Worm (Caenorhabditis elegans) whole organism, L1 larva: ENCODE measurements around the gene ZC8.6.

Experiments
- aly-2 ChIP-seq: fragments of 150-350 bp; optimal IDR thresholded peaks from 2 replicates; lab custom pipeline; 2014; ENCODE audit warnings: missing biosample characterization, missing genetic modification characterization
- fkh-10 ChIP-seq: sonication (generic microtip); optimal IDR thresholded peaks from 2 replicates; lab custom pipeline; 2017; ENCODE audit warnings: missing biosample characterization, missing genetic modification reagents, missing genetic modification characterization
- hpl-2 ChIP-seq: fragments of 150-350 bp; optimal IDR thresholded peaks from 2 replicates; lab custom pipeline; 2014; ENCODE audit warnings: missing biosample characterization, missing genetic modification reagents, missing genetic modification characterization
- irx-1 ChIP-seq: sonication (generic microtip); optimal IDR thresholded peaks from 2 replicates; lab custom pipeline; 2016; ENCODE audit warnings: missing genetic modification characterization, missing compliant biosample characterization
- lin-39 ChIP-seq: fragments of 150-350 bp; optimal IDR thresholded peaks from 2 replicates; lab custom pipeline; 2014; ENCODE audit warnings: missing biosample characterization, missing genetic modification reagents, missing genetic modification characterization
- lsy-2 ChIP-seq, 2 experiments: fragments of 150-350 bp; optimal IDR thresholded peaks; 2 replicates each; lab custom pipeline; 2014; ENCODE audit warnings: missing biosample characterization in 2 of 2, missing genetic modification characterization in 2 of 2
- nhr-19 ChIP-seq: fragments of 200-800 bp; sonication (Bioruptor generic); conservative IDR thresholded peaks from 2 replicates; pipeline ENCODE4 v1.3.6; 2022; ENCODE audit warnings: missing genetic modification characterization, missing compliant biosample characterization
- nhr-85 ChIP-seq: sonication (generic microtip); peaks from one replicate; lab custom pipeline; 2016; ENCODE audit warnings: missing genetic modification characterization, inconsistent platforms, missing compliant biosample characterization
- snpc-4 ChIP-seq: fragments of 150-350 bp; optimal IDR thresholded peaks from 2 replicates; lab custom pipeline; 2014; ENCODE audit warnings: missing biosample characterization, missing genetic modification characterization

DNA sequence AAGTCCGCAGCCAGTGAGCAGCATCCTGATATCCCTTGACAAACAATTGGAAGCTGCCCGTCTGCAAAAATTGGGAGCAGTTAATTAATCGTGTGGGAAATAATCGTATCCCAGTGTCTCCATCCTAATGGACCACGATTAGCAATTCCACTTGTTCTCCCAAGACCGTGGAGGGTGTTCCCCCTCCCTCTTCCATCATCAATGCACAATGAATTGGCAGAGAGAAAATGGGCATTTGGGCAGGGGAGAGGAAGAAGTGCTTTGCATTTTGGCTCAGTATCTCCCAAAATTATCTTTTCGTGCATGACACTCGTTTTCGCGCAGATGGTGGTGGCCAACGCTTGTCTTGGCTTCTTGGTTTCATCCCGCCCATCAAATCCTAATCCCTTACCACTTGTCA is 19.3 kb downstream of the ZC8.6 start:
- TF ChIP-seq fkh-10 (GFP tag; lab: Kevin White, UChicago), result no peak
- TF ChIP-seq hpl-2, result no peak
- no peak for TF ChIP-seq irx-1 (tag; lab: Kevin White, UChicago)
- no peak for TF ChIP-seq snpc-4 (tag; lab: Kevin White, UChicago)
- TF ChIP-seq aly-2 (tag; lab: Kevin White, UChicago), result no peak
- no peak for TF ChIP-seq nhr-19
- no peak for TF ChIP-seq lsy-2 (tag; optimal IDR thresholded peaks at IDR 0.05; lab: Kevin White, UChicago)
- no peak for TF ChIP-seq lin-39
- TF ChIP-seq nhr-85 (tag; lab: Kevin White, UChicago), result no peak
